Worm (Caenorhabditis elegans): ENCODE data around the gene C32B5.15.
"Not testable (repeated sequence)": the region's sequence is repeated elsewhere in the genome, so short reads cannot be mapped to it uniquely, and the experiment has no call there.

Gene C32B5.15

ce11 chrII:985703-986102 is 13.0 kb upstream of the C32B5.15 start, which contains the start of gene fbxc-40:
Gene fbxc-40 (plus strand): TSS chrII:986003.
- not testable (repeated sequence) for TF ChIP-seq sma-9 (GFP tag; optimal IDR thresholded peaks at IDR 0.05); sma-9 (tag; optimal IDR thresholded peaks at IDR 0.05); aly-2 (tag; optimal IDR thresholded peaks at IDR 0.05); nhr-129 (tag; optimal IDR thresholded peaks at IDR 0.05)

DNA sequence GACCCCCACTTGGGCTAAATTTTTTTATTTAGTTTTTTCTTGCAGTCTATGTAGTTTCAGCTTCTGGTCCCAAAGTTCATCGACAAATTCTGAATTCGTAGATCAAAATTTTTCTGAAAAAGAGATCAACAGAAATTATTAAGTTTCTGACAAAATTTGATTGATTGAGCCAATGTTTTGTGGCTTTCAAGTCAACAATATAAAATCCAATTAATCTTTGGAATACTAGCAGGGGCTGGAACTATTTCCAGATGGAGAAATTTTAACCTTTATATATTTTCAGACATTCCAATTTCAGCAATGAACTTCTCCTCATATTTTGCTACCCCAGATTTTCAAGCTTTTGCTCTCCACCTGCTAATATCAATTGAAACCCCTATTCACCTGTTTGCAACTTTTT is 10.1 kb upstream of the C32B5.15 start, which contains the start of gene srh-274:
TSS of gene srh-274 (plus strand) at position 301 of the 400 bp plus-strand sequence.
- TF ChIP-seq blmp-1 (tag; optimal IDR thresholded peaks at IDR 0.05; ENCODE audit: insufficient read depth): no peak
- TF ChIP-seq unc-39 (tag; optimal IDR thresholded peaks at IDR 0.05): no peak
- TF ChIP-seq C34F6.9 (tag; optimal IDR thresholded peaks at IDR 0.05): no peak
- TF ChIP-seq sma-9 (GFP tag; optimal IDR thresholded peaks at IDR 0.05): no peak
- TF ChIP-seq sma-9 (tag; optimal IDR thresholded peaks at IDR 0.05): no peak
- no peak for TF ChIP-seq lin-11 (tag; optimal IDR thresholded peaks at IDR 0.05)

DNA sequence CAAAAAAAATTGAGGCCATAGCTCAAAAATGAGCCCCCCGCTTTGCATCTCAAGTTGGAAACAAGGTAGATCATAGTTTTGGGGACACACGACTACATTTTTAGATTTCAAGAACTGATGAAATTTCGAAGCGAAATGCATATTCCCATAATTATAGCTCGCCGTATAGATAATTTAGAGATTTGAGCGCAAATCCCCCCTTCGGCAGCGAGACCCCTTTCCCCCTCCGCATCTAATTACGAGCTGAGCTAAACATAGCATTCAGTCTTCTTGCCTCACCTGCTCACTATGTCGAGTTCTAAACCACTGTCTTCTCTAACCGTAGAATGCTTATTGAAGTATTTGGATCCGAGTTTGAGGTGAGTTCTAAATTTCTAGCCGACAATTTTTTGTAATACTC is 6.4 kb upstream of the C32B5.15 start, which contains the start of the genes fbxc-17 and fbxc-15:
TSS of gene fbxc-17 (minus strand) at position 101 of the 400 bp plus-strand sequence.
TSS of gene fbxc-15 (plus strand) at position 289 of the 400 bp plus-strand sequence.
- TF ChIP-seq alr-1 (tag; optimal IDR thresholded peaks at IDR 0.05) (no peak), nhr-10 (tag; optimal IDR thresholded peaks at IDR 0.05) (no peak), nhr-237 (tag; optimal IDR thresholded peaks at IDR 0.05) (no peak), nhr-23 (tag; optimal IDR thresholded peaks at IDR 0.05) (no peak), nhr-77 (tag; optimal IDR thresholded peaks at IDR 0.05) (no peak), ztf-1 (GFP tag; conservative IDR thresholded peaks at IDR 0.05) (no peak), sem-4 (tag; optimal IDR thresholded peaks at IDR 0.05) (no peak), F13H6.1 (tag; optimal IDR thresholded peaks at IDR 0.05) (no peak), ztf-11 (tag; optimal IDR thresholded peaks at IDR 0.05) (no peak), C34F6.9 (tag; optimal IDR thresholded peaks at IDR 0.05) (no peak), skn-1 (tag; optimal IDR thresholded peaks at IDR 0.05) (no peak), gmeb-1 (tag; optimal IDR thresholded peaks at IDR 0.05) (no peak), ama-1 (optimal IDR thresholded peaks at IDR 0.05) (no peak), lin-11 (tag; optimal IDR thresholded peaks at IDR 0.05) (no peak), ceh-16 (tag; optimal IDR thresholded peaks at IDR 0.05) (no peak), sma-9 (GFP tag; optimal IDR thresholded peaks at IDR 0.05) (no peak), sma-9 (tag; optimal IDR thresholded peaks at IDR 0.05) (no peak)

DNA sequence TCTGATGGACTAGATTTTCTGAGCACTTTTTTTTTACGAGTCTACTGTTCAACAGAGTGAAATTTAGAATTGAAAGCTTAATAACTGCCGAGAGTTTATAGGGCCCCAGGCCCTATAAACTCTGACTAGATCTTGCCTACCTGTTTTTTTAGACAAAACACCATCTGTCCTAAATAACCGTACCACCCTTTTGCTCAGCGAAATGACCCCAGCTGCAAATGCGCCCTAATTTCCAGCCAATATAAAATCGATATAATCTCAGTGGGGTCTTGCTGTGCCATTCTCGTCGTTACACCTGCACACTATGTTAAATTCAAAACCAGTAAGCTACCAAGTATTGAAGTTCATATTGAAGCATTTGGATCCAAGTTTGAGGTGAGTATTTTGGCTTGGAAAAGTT is 1.2 kb upstream of the C32B5.15 start, which contains the start of gene fbxc-14:
TSS of gene fbxc-14 (plus strand) at position 301 of the 400 bp plus-strand sequence.
- TF ChIP-seq unc-55 (GFP tag; optimal IDR thresholded peaks at IDR 0.05) (no peak), elt-3 (tag; optimal IDR thresholded peaks at IDR 0.05) (no peak)

ce11 chrII:968106-968505 is 4.6 kb downstream of the C32B5.15 start, which contains the start of gene C32B5.6:
Gene C32B5.6 (plus strand): TSS chrII:968406.
- TF ChIP-seq R02D3.7, ZK546.5, mbf-1 (tag; optimal IDR thresholded peaks at IDR 0.05): not testable (repeated sequence)

DNA sequence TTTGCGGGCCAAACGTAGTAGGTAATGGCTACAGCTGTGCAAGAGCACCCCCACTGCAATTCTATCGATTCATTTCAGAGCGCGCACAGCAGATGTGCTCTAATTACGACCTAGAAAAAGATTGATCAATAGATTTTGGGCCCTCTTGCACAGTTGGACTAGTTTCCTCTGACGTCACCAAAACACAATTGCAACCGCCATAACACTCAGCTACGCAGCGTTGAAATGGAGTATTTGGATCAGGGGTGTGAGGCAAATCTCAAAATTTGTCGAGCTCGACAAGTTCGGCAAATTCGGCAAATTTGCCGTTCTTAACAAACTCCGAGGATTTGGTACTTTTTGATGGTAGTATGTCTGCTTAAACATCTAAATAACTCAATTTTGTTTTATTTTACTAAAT is 5.8 kb downstream of the C32B5.15 start, which contains the start of gene fbxc-18:
TSS of gene fbxc-18 (minus strand) at position 101 of the 400 bp plus-strand sequence.
- not testable (repeated sequence) for TF ChIP-seq lin-39 (tag; optimal IDR thresholded peaks at IDR 0.05); blmp-1 (tag; optimal IDR thresholded peaks at IDR 0.05; ENCODE audit: insufficient read depth); mbf-1 (tag; optimal IDR thresholded peaks at IDR 0.05)

- TF ChIP-seq mab-5 (tag; optimal IDR thresholded peaks at IDR 0.05): no peak
- TF ChIP-seq sma-9 (GFP tag; optimal IDR thresholded peaks at IDR 0.05): no peak
- TF ChIP-seq sma-9 (tag; optimal IDR thresholded peaks at IDR 0.05): no peak
- no peak for TF ChIP-seq Y55F3AM.14 (GFP tag; optimal IDR thresholded peaks at IDR 0.05)
- TF ChIP-seq mdl-1 (tag; optimal IDR thresholded peaks at IDR 0.05): no peak
- no peak for TF ChIP-seq mbf-1 (tag; optimal IDR thresholded peaks at IDR 0.05)
- TF ChIP-seq nhr-25 (tag; optimal IDR thresholded peaks at IDR 0.05): no peak
- TF ChIP-seq unc-62 (GFP tag; optimal IDR thresholded peaks at IDR 0.05): no peak
- TF ChIP-seq ceh-82 (tag; optimal IDR thresholded peaks at IDR 0.05): no peak
- TF ChIP-seq nhr-237 (tag; optimal IDR thresholded peaks at IDR 0.05): no peak
- no peak for TF ChIP-seq ZK546.5 (tag; optimal IDR thresholded peaks at IDR 0.05)
- no peak for TF ChIP-seq unc-39 (tag; optimal IDR thresholded peaks at IDR 0.05)
- TF ChIP-seq C34F6.9 (tag; optimal IDR thresholded peaks at IDR 0.05): no peak
- TF ChIP-seq elt-3 (tag; optimal IDR thresholded peaks at IDR 0.05): no peak
- TF ChIP-seq lsy-2 (tag; optimal IDR thresholded peaks at IDR 0.05): no peak
- TF ChIP-seq nhr-21 (tag; optimal IDR thresholded peaks at IDR 0.05): no peak
- no peak for TF ChIP-seq dmd-4 (tag; optimal IDR thresholded peaks at IDR 0.05)
- no peak for TF ChIP-seq zag-1 (tag; optimal IDR thresholded peaks at IDR 0.05)
- TF ChIP-seq lin-11 (tag; optimal IDR thresholded peaks at IDR 0.05): no peak
These were observed 10.8 kb downstream of the C32B5.15 start, which contains the start of gene C32B5.13 for ce11 chrII:961961-962360. Gene C32B5.13 (minus strand): TSS chrII:962061.

All from whole organism, L2 larva.